Fruit fly (Drosophila melanogaster): Measurements from ENCODE around the gene CG3557.

CG3557 gene

DNA sequence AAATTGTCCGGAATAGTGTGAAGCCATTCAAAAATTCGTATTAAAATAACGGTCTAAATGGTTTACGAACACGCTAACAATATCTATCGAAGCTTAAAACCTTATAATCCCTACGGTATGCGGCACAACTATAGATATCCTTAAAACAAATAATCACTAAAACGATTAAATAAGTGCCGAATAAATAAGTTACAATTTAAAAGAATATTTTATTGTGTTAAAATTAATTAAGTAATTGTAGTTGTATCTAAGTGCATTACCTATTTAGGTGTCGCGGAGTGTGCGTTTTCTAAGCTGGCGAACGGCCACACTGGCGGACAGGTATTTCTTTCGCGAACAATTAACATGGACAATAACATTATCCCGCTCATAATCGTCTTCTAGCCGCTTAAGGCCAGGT is 4.8 kb downstream of the CG3557 start, which contains the start of gene Eogt (continued):
- TF ChIP-seq Neu2 (GFP tag; optimal IDR thresholded peaks at IDR 0.05; ENCODE audit: borderline replicate concordance), result no peak
- peak; percentile 64 for TF ChIP-seq CG9609 (GFP tag; optimal IDR thresholded peaks at IDR 0.05)
- peak; percentile 96 for TF ChIP-seq CG4404 (GFP tag; IDR thresholded peaks at IDR 0.05)
- peak; percentile 93 for TF ChIP-seq Oli (tag; optimal IDR thresholded peaks at IDR 0.05)
- TF ChIP-seq D19A (tag; optimal IDR thresholded peaks at IDR 0.05), result peak; percentile 86
- TF ChIP-seq dpn (GFP tag; optimal IDR thresholded peaks at IDR 0.05), result peak; percentile 76 to 91
- peak; percentile 84 for TF ChIP-seq CG16779 (GFP tag; IDR thresholded peaks at IDR 0.05)
- TF ChIP-seq br (optimal IDR thresholded peaks at IDR 0.05), result no peak
- TF ChIP-seq h (optimal IDR thresholded peaks at IDR 0.05), result no peak
- peak; percentile 50 for TF ChIP-seq CG7987 (GFP tag; optimal IDR thresholded peaks at IDR 0.05)
- TF ChIP-seq HLHmδ (GFP tag; optimal IDR thresholded peaks at IDR 0.05), result no peak
- peak; percentile 77 for TF ChIP-seq Adf1 (GFP tag; IDR thresholded peaks at IDR 0.05)
- TF ChIP-seq D (optimal IDR thresholded peaks at IDR 0.05), result no peak
- TF ChIP-seq D (GFP tag; optimal IDR thresholded peaks at IDR 0.05), result peak; percentile 85
- TF ChIP-seq ERR (GFP tag; optimal IDR thresholded peaks at IDR 0.05), result no peak
- TF ChIP-seq Gsc (GFP tag; IDR thresholded peaks at IDR 0.05), result peak; percentile 93
- TF ChIP-seq eve (GFP tag; optimal IDR thresholded peaks at IDR 0.05), result no peak
- peak; percentile 89 for TF ChIP-seq CG4424 (GFP tag; optimal IDR thresholded peaks at IDR 0.05)
- TF ChIP-seq Sry-δ (GFP tag; optimal IDR thresholded peaks at IDR 0.05), result peak; percentile 29
- TF ChIP-seq fd102C (GFP tag; optimal IDR thresholded peaks at IDR 0.05), result peak; percentile 69
- TF ChIP-seq her (GFP tag; optimal IDR thresholded peaks at IDR 0.05), result no peak
- peak; percentile 91 for TF ChIP-seq CG17612 (GFP tag; IDR thresholded peaks at IDR 0.05)
- TF ChIP-seq H2.0 (GFP tag; IDR thresholded peaks at IDR 0.05), result peak; percentile 98
- TF ChIP-seq slp2 (GFP tag; optimal IDR thresholded peaks at IDR 0.05), result peak; percentile 63
- no peak for TF ChIP-seq sima (GFP tag; optimal IDR thresholded peaks at IDR 0.05)
- peak; percentile 91 for TF ChIP-seq Lhr (GFP tag; optimal IDR thresholded peaks at IDR 0.05)
- TF ChIP-seq CG34422 (GFP tag; IDR thresholded peaks at IDR 0.05), result peak; percentile 98
- TF ChIP-seq CG11398 (GFP tag; optimal IDR thresholded peaks at IDR 0.05), result no peak
- TF ChIP-seq ab (GFP tag; optimal IDR thresholded peaks at IDR 0.05), result peak; percentile 53
- TF ChIP-seq Mes4 (GFP tag; optimal IDR thresholded peaks at IDR 0.05), result peak; percentile 51
- peak; percentile 77 for TF ChIP-seq Nf-YB (GFP tag; optimal IDR thresholded peaks at IDR 0.05)
- TF ChIP-seq CG12391 (tag; optimal IDR thresholded peaks at IDR 0.05), result peak; percentile 96
- TF ChIP-seq E2f2 (GFP tag; IDR thresholded peaks at IDR 0.05), result peak; percentile 79
- peak; percentile 76 for TF ChIP-seq CG30020 (tag; optimal IDR thresholded peaks at IDR 0.05)
- TF ChIP-seq CG17802 (tag; optimal IDR thresholded peaks at IDR 0.05), result peak; percentile 65
- TF ChIP-seq gsb-n (tag; optimal IDR thresholded peaks at IDR 0.05), result peak; percentile 94
- peak; percentile 71 for TF ChIP-seq ac (GFP tag; optimal IDR thresholded peaks at IDR 0.05)
- TF ChIP-seq ase (GFP tag; IDR thresholded peaks at IDR 0.05), result peak; percentile 96
- peak; percentile 33 for TF ChIP-seq fd64A (GFP tag; optimal IDR thresholded peaks at IDR 0.05)
- peak; percentile 94 for TF ChIP-seq Abd-B (GFP tag; optimal IDR thresholded peaks at IDR 0.05)
- TF ChIP-seq CG8089 (GFP tag; optimal IDR thresholded peaks at IDR 0.05), result peak; percentile 63
- peak; percentile 93 for TF ChIP-seq dimm (GFP tag; IDR thresholded peaks at IDR 0.05)
- TF ChIP-seq Nf-YC (tag; optimal IDR thresholded peaks at IDR 0.05), result peak; percentile 72
- peak; percentile 95 for TF ChIP-seq H15 (GFP tag; IDR thresholded peaks at IDR 0.05)
- peak; percentile 95 for TF ChIP-seq Oaz (GFP tag; IDR thresholded peaks at IDR 0.05)
- TF ChIP-seq pb (GFP tag; optimal IDR thresholded peaks at IDR 0.05), result no peak
- peak; percentile 84 for TF ChIP-seq kay (GFP tag; optimal IDR thresholded peaks at IDR 0.05)
- TF ChIP-seq lbe (GFP tag; optimal IDR thresholded peaks at IDR 0.05), result peak; percentile 90
- TF ChIP-seq Chrac-16 (GFP tag; optimal IDR thresholded peaks at IDR 0.05), result peak; percentile 93
- TF ChIP-seq Rx (GFP tag; IDR thresholded peaks at IDR 0.05), result peak; percentile 94
- peak; percentile 95 for TF ChIP-seq CG13424 (tag; optimal IDR thresholded peaks at IDR 0.05)
- no peak for TF ChIP-seq Hr78 (GFP tag; optimal IDR thresholded peaks at IDR 0.05)
- TF ChIP-seq CG10565 (GFP tag; optimal IDR thresholded peaks at IDR 0.05), result peak; percentile 54

Measured in whole organism, embryonic.